Fruit fly (Drosophila melanogaster) whole organism, embryonic: Measurements from ENCODE around the gene CG13096.
A peak's percentile ranks its signal among the peaks of the same experiment; 100 is the strongest.

Experiments
- Atf6 ChIP-seq: fragments of 200-800 bp; sonication (Bioruptor generic); IDR thresholded peaks from 2 replicates; pipeline ENCODE4 v1.3.6; 2022; ENCODE audit warnings: missing biosample characterization, missing genetic modification characterization
- B-H1 ChIP-seq: fragments of 200-800 bp; sonication (Bioruptor generic); IDR thresholded peaks from 3 replicates; pipeline ENCODE4 v1.3.6; 2022; ENCODE audit warnings: missing biosample characterization, missing genetic modification characterization
- BtbVII ChIP-seq: fragments of 200-800 bp; sonication (Bioruptor generic); optimal IDR thresholded peaks from 3 replicates; lab custom pipeline; 2017; ENCODE audit warnings: missing biosample characterization, mild to moderate bottlenecking, missing genetic modification characterization
- CG1024 ChIP-seq: fragments of 200-800 bp; sonication (Bioruptor generic); IDR thresholded peaks from 2 replicates; pipeline ENCODE4 v1.3.6; 2022; ENCODE audit warnings: missing biosample characterization, missing genetic modification characterization
- CG10462 ChIP-seq: fragments of 200-800 bp; sonication (Bioruptor generic); optimal IDR thresholded peaks from 2 replicates; lab custom pipeline; 2016; ENCODE audit warnings: missing biosample characterization, missing genetic modification characterization
- CG10543 ChIP-seq: fragments of 200-800 bp; sonication (Bioruptor generic); optimal IDR thresholded peaks from 3 replicates; lab custom pipeline; 2017; ENCODE audit warnings: missing biosample characterization, mild to moderate bottlenecking, missing genetic modification characterization, moderate library complexity
- CG13296 ChIP-seq: fragments of 200-800 bp; sonication (Bioruptor generic); optimal IDR thresholded peaks from 3 replicates; lab custom pipeline; 2018; ENCODE audit warnings: missing biosample characterization, mild to moderate bottlenecking, missing genetic modification characterization
- CG13424 ChIP-seq: fragments of 200-800 bp; sonication (Bioruptor generic); optimal IDR thresholded peaks from 2 replicates; lab custom pipeline; 2019; ENCODE audit warnings: missing biosample characterization, mild to moderate bottlenecking, missing genetic modification characterization, moderate library complexity
- CG15011 ChIP-seq: fragments of 200-800 bp; sonication (Bioruptor generic); optimal IDR thresholded peaks from 3 replicates; lab custom pipeline; 2018; ENCODE audit warnings: missing biosample characterization, mild to moderate bottlenecking, missing genetic modification characterization
- CG16815 ChIP-seq: fragments of 200-800 bp; sonication (Bioruptor generic); optimal IDR thresholded peaks from 3 replicates; lab custom pipeline; 2017; ENCODE audit warnings: missing biosample characterization, mild to moderate bottlenecking, missing genetic modification characterization
- CG42726 ChIP-seq: fragments of 200-800 bp; sonication (Bioruptor generic); IDR thresholded peaks from 2 replicates; pipeline ENCODE4 v1.3.6; 2022; ENCODE audit warnings: missing biosample characterization, missing genetic modification characterization; ENCODE audit not compliant: partially characterized antibody
- CG43689 ChIP-seq: fragments of 200-800 bp; sonication (Bioruptor generic); IDR thresholded peaks from 2 replicates; pipeline ENCODE4 v1.3.6; 2022; ENCODE audit warnings: missing biosample characterization, missing genetic modification characterization
- CG4404 ChIP-seq: fragments of 200-800 bp; sonication (Bioruptor generic); IDR thresholded peaks from 2 replicates; pipeline ENCODE4 v1.3.6; 2022; ENCODE audit warnings: missing biosample characterization, missing genetic modification characterization
- CG5180 ChIP-seq: fragments of 200-800 bp; sonication (Bioruptor generic); optimal IDR thresholded peaks from 3 replicates; lab custom pipeline; 2017; ENCODE audit warnings: missing biosample characterization, missing genetic modification characterization, mild to moderate bottlenecking, moderate library complexity, missing genetic modification reagents
- CG6175 ChIP-seq: fragments of 200-800 bp; sonication (Bioruptor generic); IDR thresholded peaks from 3 replicates; pipeline ENCODE4 v1.3.6; 2022; ENCODE audit warnings: missing biosample characterization, missing genetic modification characterization
- CG6689 ChIP-seq: fragments of 200-800 bp; sonication (Bioruptor generic); IDR thresholded peaks from 2 replicates; pipeline ENCODE4 v1.3.6; 2022; ENCODE audit warnings: missing biosample characterization, missing genetic modification characterization
- CG8359 ChIP-seq: fragments of 200-800 bp; sonication (Bioruptor generic); optimal IDR thresholded peaks from 2 replicates; lab custom pipeline; 2017; ENCODE audit warnings: missing biosample characterization, mild to moderate bottlenecking, missing genetic modification characterization, borderline replicate concordance
- CG9797 ChIP-seq: fragments of 200-800 bp; sonication (Bioruptor generic); optimal IDR thresholded peaks from 3 replicates; lab custom pipeline; 2018; ENCODE audit warnings: missing biosample characterization, mild to moderate bottlenecking, missing genetic modification characterization
- Dfd ChIP-seq, 2 experiments: fragments of >200 bp; optimal IDR thresholded peaks; 2 replicates each; lab custom pipeline; 2017; ENCODE audit warnings: missing biosample characterization in 2 of 2, missing genetic modification characterization in 2 of 2
- Dip2 ChIP-seq: fragments of 200-800 bp; sonication (Bioruptor generic); IDR thresholded peaks from 2 replicates; pipeline ENCODE4 v1.3.6; 2022; ENCODE audit warnings: missing biosample characterization, missing genetic modification characterization
- Dll ChIP-seq: fragments of 200-800 bp; sonication (Bioruptor generic); IDR thresholded peaks from 4 replicates; pipeline ENCODE4 v1.3.6; 2022; ENCODE audit warnings: missing biosample characterization, missing genetic modification characterization; ENCODE audit not compliant: partially characterized antibody
- Doc3 ChIP-seq: fragments of 200-800 bp; sonication (Bioruptor generic); IDR thresholded peaks from 3 replicates; pipeline ENCODE4 v1.3.6; 2022; ENCODE audit warnings: missing biosample characterization, missing genetic modification characterization; ENCODE audit not compliant: partially characterized antibody
- Dref ChIP-seq: fragments of 200-800 bp; sonication (Bioruptor generic); IDR thresholded peaks from 2 replicates; pipeline ENCODE4 v1.3.6; 2022; ENCODE audit warnings: missing biosample characterization, missing genetic modification characterization
- Drgx ChIP-seq: fragments of 200-800 bp; sonication (Bioruptor generic); IDR thresholded peaks from 2 replicates; pipeline ENCODE4 v1.3.6; 2022; ENCODE audit warnings: missing biosample characterization, missing genetic modification characterization
- E2f1 ChIP-seq: fragments of 200-800 bp; sonication (Bioruptor generic); IDR thresholded peaks from 2 replicates; pipeline ENCODE4 v1.3.6; 2022; ENCODE audit warnings: missing biosample characterization, missing genetic modification characterization
- HLH54F ChIP-seq: fragments of 200-800 bp; sonication (Bioruptor generic); optimal IDR thresholded peaks from 3 replicates; lab custom pipeline; 2016; ENCODE audit warnings: missing biosample characterization, missing genetic modification characterization
- Hr78 ChIP-seq, 2 experiments: fragments of 200-800 bp in 1 of 2; fragments of >200 bp in 1 of 2; sonication (Bioruptor generic) in 1 of 2; optimal IDR thresholded peaks; 2 replicates each; lab custom pipeline; 2017 to 2019; ENCODE audit warnings: missing biosample characterization in 2 of 2, missing genetic modification characterization in 2 of 2, mild to moderate bottlenecking in 1 of 2, moderate library complexity in 1 of 2
- Mrtf ChIP-seq: fragments of 200-800 bp; sonication (Bioruptor generic); IDR thresholded peaks from 3 replicates; pipeline ENCODE4 v1.3.6; 2022; ENCODE audit warnings: missing biosample characterization, missing genetic modification characterization
- Myb ChIP-seq: fragments of 200-800 bp; sonication (Bioruptor generic); optimal IDR thresholded peaks from 2 replicates; lab custom pipeline; 2016; ENCODE audit warnings: missing biosample characterization, missing genetic modification characterization
- Optix ChIP-seq: fragments of 200-800 bp; sonication (Bioruptor generic); IDR thresholded peaks from 3 replicates; pipeline ENCODE4 v1.3.6; 2022; ENCODE audit warnings: missing biosample characterization, missing genetic modification characterization
- Scr ChIP-seq: fragments of 200-800 bp; sonication (Bioruptor generic); IDR thresholded peaks from 2 replicates; pipeline ENCODE4 v1.3.6; 2022; ENCODE audit warnings: missing biosample characterization, missing genetic modification characterization; ENCODE audit not compliant: partially characterized antibody
- Sry-δ ChIP-seq: fragments of 200-800 bp; sonication (Bioruptor generic); optimal IDR thresholded peaks from 2 replicates; lab custom pipeline; 2016; ENCODE audit warnings: missing biosample characterization, missing genetic modification characterization
- bowl ChIP-seq: fragments of 200-800 bp; sonication (Bioruptor generic); IDR thresholded peaks from 2 replicates; pipeline ENCODE4 v1.3.6; 2022; ENCODE audit warnings: missing biosample characterization, missing genetic modification characterization
- caup ChIP-seq: fragments of 200-800 bp; sonication (Bioruptor generic); optimal IDR thresholded peaks from 3 replicates; lab custom pipeline; 2017; ENCODE audit warnings: missing biosample characterization, mild to moderate bottlenecking, missing genetic modification characterization, moderate library complexity; ENCODE audit not compliant: severe bottlenecking
- chif ChIP-seq, 2 experiments: fragments of 200-800 bp; sonication (Bioruptor generic); optimal IDR thresholded peaks; 3 replicates each; lab custom pipeline; 2016; ENCODE audit warnings: missing biosample characterization in 2 of 2, missing genetic modification characterization in 2 of 2
- crc ChIP-seq: fragments of 200-800 bp; sonication (Bioruptor generic); optimal IDR thresholded peaks from 2 replicates; lab custom pipeline; 2016; ENCODE audit warnings: missing biosample characterization, missing genetic modification characterization
- dm ChIP-seq: fragments of 200-800 bp; sonication (Bioruptor generic); optimal IDR thresholded peaks from 3 replicates; lab custom pipeline; 2016; ENCODE audit warnings: missing biosample characterization, missing genetic modification characterization
- dysf ChIP-seq: fragments of 200-800 bp; sonication (Bioruptor generic); IDR thresholded peaks from 3 replicates; pipeline ENCODE4 v1.3.6; 2022; ENCODE audit warnings: missing biosample characterization, missing genetic modification characterization
- emc ChIP-seq: fragments of 200-800 bp; sonication (Bioruptor generic); optimal IDR thresholded peaks from 2 replicates; lab custom pipeline; 2016; ENCODE audit warnings: missing biosample characterization, missing genetic modification characterization
- fd64A ChIP-seq: fragments of 200-800 bp; sonication (Bioruptor generic); optimal IDR thresholded peaks from 3 replicates; lab custom pipeline; 2018; ENCODE audit warnings: missing biosample characterization, mild to moderate bottlenecking, missing genetic modification characterization
- hth ChIP-seq: fragments of >200 bp; optimal IDR thresholded peaks from 2 replicates; lab custom pipeline; 2017; ENCODE audit warnings: inconsistent platforms
- run ChIP-seq: fragments of 200-800 bp; sonication (Bioruptor generic); optimal IDR thresholded peaks from 3 replicates; lab custom pipeline; 2018; ENCODE audit warnings: missing biosample characterization, mild to moderate bottlenecking, missing genetic modification characterization
- scrt ChIP-seq: fragments of 200-800 bp; sonication (Bioruptor generic); optimal IDR thresholded peaks from 2 replicates; lab custom pipeline; 2018; ENCODE audit warnings: missing biosample characterization, mild to moderate bottlenecking, missing genetic modification characterization, moderate library complexity
- slbo ChIP-seq: fragments of 200-800 bp; sonication (Bioruptor generic); IDR thresholded peaks from 2 replicates; pipeline ENCODE4 v1.3.6; 2022; ENCODE audit warnings: missing biosample characterization, missing genetic modification characterization
- slp2 ChIP-seq: fragments of 200-800 bp; sonication (Bioruptor generic); optimal IDR thresholded peaks from 2 replicates; lab custom pipeline; 2016; ENCODE audit warnings: missing biosample characterization, missing genetic modification characterization
- ssp ChIP-seq: fragments of 200-800 bp; sonication (Bioruptor generic); IDR thresholded peaks from 2 replicates; pipeline ENCODE4 v1.3.6; 2022; ENCODE audit warnings: missing biosample characterization, missing genetic modification characterization
- tap ChIP-seq: fragments of 200-800 bp; optimal IDR thresholded peaks from 3 replicates; lab custom pipeline; 2019; ENCODE audit warnings: missing biosample characterization, mild to moderate bottlenecking, missing genetic modification characterization, moderate library complexity
- trem ChIP-seq: fragments of 200-800 bp; optimal IDR thresholded peaks from 3 replicates; lab custom pipeline; 2019; ENCODE audit warnings: missing biosample characterization, mild to moderate bottlenecking, missing genetic modification characterization, moderate library complexity
- trh ChIP-seq: fragments of 200-800 bp; sonication (Bioruptor generic); optimal IDR thresholded peaks from 2 replicates; lab custom pipeline; 2016; ENCODE audit warnings: missing biosample characterization, missing genetic modification characterization
- unc-4 ChIP-seq: fragments of 200-800 bp; sonication (Bioruptor generic); IDR thresholded peaks from 2 replicates; pipeline ENCODE4 v1.3.6; 2022; ENCODE audit warnings: missing biosample characterization, missing genetic modification characterization; ENCODE audit not compliant: partially characterized antibody
- wdn ChIP-seq: fragments of 200-800 bp; sonication (Bioruptor generic); IDR thresholded peaks from 2 replicates; pipeline ENCODE4 v1.3.6; 2022; ENCODE audit warnings: missing biosample characterization, missing genetic modification characterization
- wor ChIP-seq: fragments of 200-800 bp; sonication (Bioruptor generic); IDR thresholded peaks from 2 replicates; pipeline ENCODE4 v1.3.6; 2022; ENCODE audit warnings: missing biosample characterization, missing genetic modification characterization

The CG13096 gene

dm6 chr2L:8528318-8528717 lies 16.7 kb upstream of the CG13096 start, which contains the start of the genes lmgA and lmgB (continued):
- peak; percentile 97 for TF ChIP-seq Dref
- TF ChIP-seq chif (GFP tag; optimal IDR thresholded peaks at IDR 0.05; lab: Kevin White, UChicago), result no peak
- peak; percentile 45 for TF ChIP-seq CG13424 (tag; lab: Kevin White, UChicago)
- TF ChIP-seq Scr (GFP tag; lab: Robert Waterston, UW), result peak; percentile 90
- no peak for TF ChIP-seq Hr78 (GFP tag; optimal IDR thresholded peaks at IDR 0.05; lab: Kevin White, UChicago)
- TF ChIP-seq CG1024 (GFP tag; lab: Robert Waterston, UW), result no peak
- peak in 1 of 2 experiments; percentile 4 for TF ChIP-seq Dfd (GFP tag; optimal IDR thresholded peaks at IDR 0.05; lab: Kevin White, UChicago)
- no peak for TF ChIP-seq caup (GFP tag; lab: Kevin White, UChicago)
- TF ChIP-seq wor, result no peak
- no peak for TF ChIP-seq slp2 (GFP tag; lab: Kevin White, UChicago)
- TF ChIP-seq CG42726, result 0 out of 2 replicates have a peak, but pooled peaks have one; percentile 52
- TF ChIP-seq tap (tag; lab: Kevin White, UChicago), result no peak
- no peak for TF ChIP-seq Dip2
- no peak for TF ChIP-seq run (tag; lab: Kevin White, UChicago)
- no peak for TF ChIP-seq B-H1 (GFP tag; lab: Robert Waterston, UW)
- TF ChIP-seq bowl (GFP tag; lab: Robert Waterston, UW), result no peak
- no peak for TF ChIP-seq BtbVII
- TF ChIP-seq CG13296 (GFP tag; lab: Kevin White, UChicago), result no peak
- no peak for TF ChIP-seq CG15011
- no peak for TF ChIP-seq CG16815 (GFP tag; lab: Kevin White, UChicago)
- TF ChIP-seq CG10462, result no peak
- no peak for TF ChIP-seq Mrtf
- peak; percentile 89 for TF ChIP-seq Sry-δ (GFP tag; lab: Kevin White, UChicago)
- peak; percentile 76 for TF ChIP-seq slbo
- TF ChIP-seq Doc3, result peak; percentile 79
- peak; percentile 17; the same call in 1 of the 3 replicates for TF ChIP-seq dysf (GFP tag; lab: Robert Waterston, UW)
- TF ChIP-seq E2f1 (GFP tag; lab: Robert Waterston, UW), result 0 out of 2 replicates have a peak, but pooled peaks have one; percentile 23
- no peak for TF ChIP-seq Atf6
- TF ChIP-seq emc (GFP tag; lab: Kevin White, UChicago), result no peak
- TF ChIP-seq Myb (GFP tag; lab: Kevin White, UChicago), result peak; percentile 11
- TF ChIP-seq crc (GFP tag; lab: Kevin White, UChicago), result no peak
- TF ChIP-seq Drgx (GFP tag; lab: Robert Waterston, UW), result no peak
- TF ChIP-seq fd64A (GFP tag; lab: Kevin White, UChicago), result no peak
- TF ChIP-seq CG9797, result peak; percentile 22
- no peak for TF ChIP-seq CG10543
- TF ChIP-seq CG43689 (GFP tag; lab: Robert Waterston, UW), result no peak
- no peak for TF ChIP-seq CG8359 (GFP tag; lab: Kevin White, UChicago)
- no peak for TF ChIP-seq CG6175 (GFP tag; lab: Robert Waterston, UW)
- TF ChIP-seq ssp (GFP tag; lab: Robert Waterston, UW), result no peak
- TF ChIP-seq HLH54F (GFP tag; lab: Kevin White, UChicago), result peak; percentile 23
- TF ChIP-seq trem, result peak; percentile 79
- TF ChIP-seq trh, result peak; percentile 20
- TF ChIP-seq hth (lab: Kevin White, UChicago), result no peak
- TF ChIP-seq CG5180, result no peak
- no peak for TF ChIP-seq wdn (GFP tag; lab: Robert Waterston, UW)
- TF ChIP-seq Optix, result no peak
- TF ChIP-seq unc-4 (GFP tag; lab: Robert Waterston, UW), result peak; percentile 83
- peak; percentile 90 for TF ChIP-seq Dll
- TF ChIP-seq CG6689 (GFP tag; lab: Robert Waterston, UW), result no peak
- TF ChIP-seq scrt (GFP tag; lab: Kevin White, UChicago), result no peak
- TF ChIP-seq CG4404 (GFP tag; lab: Robert Waterston, UW), result no peak
- no peak for TF ChIP-seq dm
